Worm (Caenorhabditis elegans) whole organism, young adult: Measurements from ENCODE around the gene F28H6.4.

Experiments used
- B0019.2 ChIP-seq: fragments of 200-800 bp; sonication (Bioruptor generic); conservative IDR thresholded peaks from 2 replicates; pipeline ENCODE4 v1.3.6; 2022; ENCODE audit warnings: missing genetic modification reagents, missing genetic modification characterization, missing compliant biosample characterization
- B0035.1 ChIP-seq: sonication (generic microtip); optimal IDR thresholded peaks from 2 replicates; lab custom pipeline; 2016; ENCODE audit warnings: missing genetic modification characterization, mild to moderate bottlenecking, missing compliant biosample characterization, missing genotype, missing genetic modification reagents
- B0336.3 ChIP-seq: fragments of 200-800 bp; sonication (Bioruptor generic); IDR thresholded peaks from 2 replicates; pipeline ENCODE4 v1.3.6; 2022; ENCODE audit warnings: missing genetic modification characterization, missing compliant biosample characterization
- C17E4.6 ChIP-seq: fragments of 200-800 bp; sonication (Bioruptor generic); IDR thresholded peaks from 2 replicates; pipeline ENCODE4 v1.3.6; 2022; ENCODE audit warnings: missing genetic modification reagents, missing genetic modification characterization, missing compliant biosample characterization
- D2030.7 ChIP-seq: fragments of 200-800 bp; sonication (Bioruptor generic); IDR thresholded peaks from 2 replicates; pipeline ENCODE4 v1.3.6; 2022; ENCODE audit warnings: missing genetic modification reagents, missing genetic modification characterization, missing compliant biosample characterization
- F10E7.11 ChIP-seq: sonication (generic microtip); optimal IDR thresholded peaks from 2 replicates; lab custom pipeline; 2017; ENCODE audit warnings: mild to moderate bottlenecking, missing genetic modification characterization, moderate library complexity, missing compliant biosample characterization
- F39B2.1 ChIP-seq: fragments of 200-800 bp; sonication (Bioruptor generic); IDR thresholded peaks from 2 replicates; pipeline ENCODE4 v1.3.6; 2022; ENCODE audit warnings: missing genetic modification reagents, missing genetic modification characterization, missing compliant biosample characterization
- F57A8.1 ChIP-seq: fragments of 200-800 bp; sonication (Bioruptor generic); optimal IDR thresholded peaks from 2 replicates; lab custom pipeline; 2018; ENCODE audit warnings: mild to moderate bottlenecking, missing genetic modification characterization, moderate library complexity, missing compliant biosample characterization
- K12H6.12 ChIP-seq: fragments of 200-800 bp; sonication (Bioruptor generic); optimal IDR thresholded peaks from 2 replicates; lab custom pipeline; 2018; ENCODE audit warnings: mild to moderate bottlenecking, missing genetic modification characterization, missing compliant biosample characterization
- T07F8.4 ChIP-seq: sonication (generic microtip); optimal IDR thresholded peaks from 2 replicates; lab custom pipeline; 2016; ENCODE audit warnings: mild to moderate bottlenecking, missing genetic modification characterization, moderate library complexity, missing compliant biosample characterization
- Y53F4B.3 ChIP-seq: fragments of 200-800 bp; sonication (Bioruptor generic); IDR thresholded peaks from 2 replicates; pipeline ENCODE4 v1.3.6; 2022; ENCODE audit warnings: missing genetic modification reagents, missing genetic modification characterization, missing compliant biosample characterization
- Y79H2A.3 ChIP-seq: fragments of 200-800 bp; sonication (Bioruptor generic); conservative IDR thresholded peaks from 2 replicates; pipeline ENCODE4 v1.3.6; 2022; ENCODE audit warnings: missing genetic modification reagents, missing genetic modification characterization, missing compliant biosample characterization
- akir-1 ChIP-seq: fragments of 200-800 bp; sonication (Bioruptor generic); optimal IDR thresholded peaks from 2 replicates; lab custom pipeline; 2018; ENCODE audit warnings: mild to moderate bottlenecking, missing genetic modification characterization, moderate library complexity, missing compliant biosample characterization
- ama-1 ChIP-seq, 3 experiments: fragments of 150-350 bp in 1 of 3; sonication (generic microtip) in 2 of 3; optimal IDR thresholded peaks; 2 replicates each; lab custom pipeline; 2014 to 2018; ENCODE audit warnings: missing biosample characterization in 2 of 3, missing genetic modification characterization in 2 of 3, missing genetic modification reagents in 2 of 3
- attf-3 ChIP-seq: fragments of 200-800 bp; sonication (Bioruptor generic); conservative IDR thresholded peaks from 2 replicates; pipeline ENCODE4 v1.3.6; 2022; ENCODE audit warnings: missing genetic modification reagents, missing genetic modification characterization, missing compliant biosample characterization
- attf-6 ChIP-seq: fragments of 200-800 bp; sonication (Bioruptor generic); IDR thresholded peaks from 2 replicates; pipeline ENCODE4 v1.3.6; 2022; ENCODE audit warnings: missing genetic modification reagents, missing genetic modification characterization, missing compliant biosample characterization
- cebp-2 ChIP-seq: fragments of 200-800 bp; sonication (Bioruptor generic); IDR thresholded peaks from 2 replicates; pipeline ENCODE4 v1.3.6; 2022; ENCODE audit warnings: missing genetic modification characterization, missing compliant biosample characterization
- die-1 ChIP-seq: sonication (generic microtip); optimal IDR thresholded peaks from 2 replicates; lab custom pipeline; 2016; ENCODE audit warnings: missing genotype, mild to moderate bottlenecking, missing genetic modification characterization, missing compliant biosample characterization
- dpff-1 ChIP-seq: sonication (generic microtip); optimal IDR thresholded peaks from 2 replicates; lab custom pipeline; 2017; ENCODE audit warnings: mild to moderate bottlenecking, missing genetic modification characterization, missing compliant biosample characterization
- egl-44 ChIP-seq: fragments of 200-800 bp; sonication (Bioruptor generic); IDR thresholded peaks from 2 replicates; pipeline ENCODE4 v1.3.6; 2022; ENCODE audit warnings: missing genetic modification reagents, missing genetic modification characterization, missing compliant biosample characterization
- ekl-4 ChIP-seq: fragments of 200-800 bp; sonication (Bioruptor generic); IDR thresholded peaks from 2 replicates; pipeline ENCODE4 v1.3.6; 2022; ENCODE audit warnings: missing genetic modification reagents, missing genetic modification characterization, missing compliant biosample characterization
- hlh-26 ChIP-seq: fragments of 200-800 bp; sonication (Bioruptor generic); conservative IDR thresholded peaks from 2 replicates; pipeline ENCODE4 v1.3.6; 2022; ENCODE audit warnings: missing genetic modification reagents, missing genetic modification characterization, missing compliant biosample characterization
- hmg-1.2 ChIP-seq: fragments of 200-800 bp; sonication (Bioruptor generic); IDR thresholded peaks from 2 replicates; pipeline ENCODE4 v1.3.6; 2022; ENCODE audit warnings: missing genetic modification reagents, missing genetic modification characterization, missing compliant biosample characterization
- hmg-20 ChIP-seq: fragments of 200-800 bp; sonication (Bioruptor generic); IDR thresholded peaks from 2 replicates; pipeline ENCODE4 v1.3.6; 2022; ENCODE audit warnings: missing genetic modification reagents, missing genetic modification characterization, missing compliant biosample characterization
- hsf-1 ChIP-seq: fragments of 200-800 bp; sonication (Bioruptor generic); IDR thresholded peaks from 2 replicates; pipeline ENCODE4 v1.3.6; 2022; ENCODE audit warnings: missing genetic modification reagents, missing genetic modification characterization, missing compliant biosample characterization
- lin-40 ChIP-seq: sonication (generic microtip); optimal IDR thresholded peaks from 2 replicates; lab custom pipeline; 2016; ENCODE audit warnings: missing genetic modification characterization, mild to moderate bottlenecking, missing compliant biosample characterization, missing genotype, missing genetic modification reagents
- lir-1 ChIP-seq: fragments of 200-800 bp; sonication (Bioruptor generic); conservative IDR thresholded peaks from 2 replicates; pipeline ENCODE4 v1.3.6; 2022; ENCODE audit warnings: missing genetic modification reagents, missing genetic modification characterization, missing compliant biosample characterization
- lsy-27 ChIP-seq: sonication (generic microtip); optimal IDR thresholded peaks from 2 replicates; lab custom pipeline; 2017; ENCODE audit warnings: missing genetic modification characterization, mild to moderate bottlenecking, missing compliant biosample characterization, antibody characterized with exemption, missing genotype, borderline replicate concordance; ENCODE audit not compliant: insufficient read depth
- mes-4 ChIP-seq: sonication (generic microtip); optimal IDR thresholded peaks from 2 replicates; lab custom pipeline; 2016; ENCODE audit warnings: missing genotype, missing genetic modification characterization, missing compliant biosample characterization
- nfya-1 ChIP-seq: sonication (generic microtip); optimal IDR thresholded peaks from 2 replicates; lab custom pipeline; 2017; ENCODE audit warnings: antibody characterized with exemption, missing compliant biosample characterization, missing genetic modification characterization, borderline replicate concordance; ENCODE audit not compliant: insufficient read depth
- nfya-2 ChIP-seq: fragments of 200-800 bp; sonication (Bioruptor generic); IDR thresholded peaks from 2 replicates; pipeline ENCODE4 v1.3.6; 2022; ENCODE audit warnings: missing genetic modification reagents, missing genetic modification characterization, missing compliant biosample characterization
- nfyb-1 ChIP-seq: fragments of 200-800 bp; sonication (Bioruptor generic); IDR thresholded peaks from 2 replicates; pipeline ENCODE4 v1.3.6; 2022; ENCODE audit warnings: missing genetic modification reagents, missing genetic modification characterization, missing compliant biosample characterization
- nhr-179 ChIP-seq: sonication (generic microtip); optimal IDR thresholded peaks from 2 replicates; lab custom pipeline; 2016; ENCODE audit warnings: mild to moderate bottlenecking, missing genetic modification characterization, missing compliant biosample characterization
- nhr-27 ChIP-seq: fragments of 200-800 bp; sonication (Bioruptor generic); optimal IDR thresholded peaks from 2 replicates; lab custom pipeline; 2018; ENCODE audit warnings: mild to moderate bottlenecking, missing genetic modification characterization, moderate library complexity, missing compliant biosample characterization
- nhr-90 ChIP-seq: sonication (generic microtip); optimal IDR thresholded peaks from 2 replicates; lab custom pipeline; 2016; ENCODE audit warnings: missing genotype, mild to moderate bottlenecking, missing genetic modification characterization, missing compliant biosample characterization
- rec-8 ChIP-seq, 2 experiments: sonication (generic microtip); optimal IDR thresholded peaks; 2 replicates each; lab custom pipeline; 2016; ENCODE audit warnings: mild to moderate bottlenecking in 2 of 2, missing genetic modification characterization in 2 of 2, missing genetic modification reagents in 2 of 2, missing genotype in 2 of 2, missing biosample characterization in 1 of 2, missing compliant biosample characterization in 1 of 2, moderate library complexity in 1 of 2
- rpc-1 ChIP-seq, 2 experiments: fragments of 150-350 bp in 1 of 2; sonication (generic microtip) in 1 of 2; optimal IDR thresholded peaks; 2 replicates each; lab custom pipeline; 2014 to 2018; ENCODE audit warnings: missing biosample characterization in 1 of 2, missing genetic modification characterization in 1 of 2, missing genetic modification reagents in 1 of 2, missing genotype in 1 of 2
- sea-2 ChIP-seq: fragments of 200-800 bp; sonication (Bioruptor generic); IDR thresholded peaks from 2 replicates; pipeline ENCODE4 v1.3.6; 2022; ENCODE audit warnings: missing genetic modification characterization, missing compliant biosample characterization
- snpc-1.1 ChIP-seq: sonication (generic microtip); optimal IDR thresholded peaks from 2 replicates; lab custom pipeline; 2017; ENCODE audit warnings: missing genetic modification characterization, mild to moderate bottlenecking, missing compliant biosample characterization, antibody characterized with exemption, moderate library complexity, missing genotype, missing genetic modification reagents; ENCODE audit not compliant: insufficient read depth
- tlf-1 ChIP-seq: fragments of 200-800 bp; sonication (Bioruptor generic); optimal IDR thresholded peaks from 2 replicates; lab custom pipeline; 2018; ENCODE audit warnings: mild to moderate bottlenecking, missing genetic modification characterization, missing compliant biosample characterization
- unc-62 ChIP-seq: fragments of 150-350 bp; optimal IDR thresholded peaks from 2 replicates; lab custom pipeline; 2014; ENCODE audit warnings: missing biosample characterization, missing genetic modification reagents, missing genetic modification characterization
- xnd-1 ChIP-seq: sonication (generic microtip); optimal IDR thresholded peaks from 2 replicates; lab custom pipeline; 2016; ENCODE audit warnings: missing genotype, missing genetic modification reagents, missing genetic modification characterization, missing compliant biosample characterization
- zim-3 ChIP-seq: sonication (generic microtip); optimal IDR thresholded peaks from 2 replicates; lab custom pipeline; 2017; ENCODE audit warnings: mild to moderate bottlenecking, missing genetic modification characterization, moderate library complexity, missing compliant biosample characterization
- ztf-18 ChIP-seq: sonication (generic microtip); optimal IDR thresholded peaks from 2 replicates; lab custom pipeline; 2016; ENCODE audit warnings: missing genotype, mild to moderate bottlenecking, missing genetic modification characterization, missing compliant biosample characterization
- ztf-22 ChIP-seq: fragments of 200-800 bp; sonication (Bioruptor generic); optimal IDR thresholded peaks from 2 replicates; lab custom pipeline; 2018; ENCODE audit warnings: mild to moderate bottlenecking, missing genetic modification characterization, moderate library complexity, missing compliant biosample characterization
- ztf-25 ChIP-seq: fragments of 200-800 bp; sonication (Bioruptor generic); IDR thresholded peaks from 2 replicates; pipeline ENCODE4 v1.3.6; 2022; ENCODE audit warnings: missing genetic modification reagents, missing genetic modification characterization, missing compliant biosample characterization

The F28H6.4 gene

ce11 chrX:14085208-14085607 is 42.5 kb upstream of the F28H6.4 start, which contains the start of gene F16B12.1:
TSS of gene F16B12.1 (plus strand) at chrX:14085508.
- TF ChIP-seq B0035.1 (no peak), Y79H2A.3 (no peak), F10E7.11 (no peak), lsy-27 (tag; lab: Kevin White, UChicago) (no peak), B0336.3 (GFP tag; lab: Robert Waterston, UW) (no peak), T07F8.4 (no peak), F39B2.1 (GFP tag; lab: Robert Waterston, UW) (no peak), ztf-25 (GFP tag; lab: Robert Waterston, UW) (no peak), mes-4 (tag; lab: Kevin White, UChicago) (no peak), Y53F4B.3 (GFP tag; lab: Robert Waterston, UW) (no peak), ztf-18 (tag; lab: Kevin White, UChicago) (no peak), snpc-1.1 (tag; lab: Kevin White, UChicago) (no peak), D2030.7 (GFP tag; lab: Robert Waterston, UW) (no peak), nfya-1 (tag; lab: Kevin White, UChicago) (no peak), dpff-1 (no peak), rpc-1 (optimal IDR thresholded peaks at IDR 0.05; lab: Kevin White, UChicago) (no peak), rpc-1 (tag; optimal IDR thresholded peaks at IDR 0.05; lab: Kevin White, UChicago) (no peak), unc-62 (GFP tag; lab: Kevin White, UChicago) (no peak), nhr-27 (tag; lab: Kevin White, UChicago) (no peak), lir-1 (no peak)

- TF ChIP-seq hsf-1 (GFP tag; lab: Robert Waterston, UW) = no peak
- no peak for TF ChIP-seq attf-3 (GFP tag; lab: Robert Waterston, UW)
- TF ChIP-seq ama-1 (optimal IDR thresholded peaks at IDR 0.05; lab: Kevin White, UChicago) = no peak
- TF ChIP-seq ama-1 (GFP tag; optimal IDR thresholded peaks at IDR 0.05; lab: Kevin White, UChicago) = no peak
- no peak for TF ChIP-seq tlf-1
- TF ChIP-seq die-1 (tag; lab: Kevin White, UChicago) = no peak
- TF ChIP-seq hmg-1.2 (GFP tag; lab: Robert Waterston, UW) = no peak
- no peak for TF ChIP-seq ztf-22 (GFP tag; lab: Kevin White, UChicago)
- no peak for TF ChIP-seq egl-44 (GFP tag; lab: Robert Waterston, UW)
- TF ChIP-seq C17E4.6 (GFP tag; lab: Robert Waterston, UW) = no peak
- no peak for TF ChIP-seq nfyb-1
- TF ChIP-seq lsy-27 (tag; lab: Kevin White, UChicago) = no peak
- no peak for TF ChIP-seq T07F8.4
- TF ChIP-seq xnd-1 (tag; lab: Kevin White, UChicago) = no peak
- no peak for TF ChIP-seq K12H6.12
- no peak for TF ChIP-seq F57A8.1 (GFP tag; lab: Kevin White, UChicago)
- TF ChIP-seq attf-6 (GFP tag; lab: Robert Waterston, UW) = no peak
- TF ChIP-seq B0019.2 (GFP tag; lab: Robert Waterston, UW) = no peak
- TF ChIP-seq, all 124 proteins: peak for 0
Measured at ce11 chrX:14090089-14090488, 37.6 kb upstream of the F28H6.4 start, which contains the start of gene dsl-4. TSS of gene dsl-4 (plus strand) at chrX:14090389.

- TF ChIP-seq cebp-2 (GFP tag; lab: Robert Waterston, UW) (no peak), ekl-4 (GFP tag; lab: Robert Waterston, UW) (no peak), hmg-20 (GFP tag; lab: Robert Waterston, UW) (no peak), nhr-90 (tag; lab: Kevin White, UChicago) (no peak), lin-40 (no peak), akir-1 (GFP tag; lab: Kevin White, UChicago) (no peak), zim-3 (tag; lab: Kevin White, UChicago) (no peak), B0019.2 (GFP tag; lab: Robert Waterston, UW) (no peak), Y79H2A.3 (no peak), sea-2 (GFP tag; lab: Robert Waterston, UW) (no peak), nhr-179 (tag; lab: Kevin White, UChicago) (no peak), hlh-26 (GFP tag; lab: Robert Waterston, UW) (no peak), nfya-2 (no peak), rec-8 (tag; optimal IDR thresholded peaks at IDR 0.05; lab: Kevin White, UChicago) (no peak)
Measured at ce11 chrX:14090990-14091389, 36.7 kb upstream of the F28H6.4 start.
